Worm (Caenorhabditis elegans) whole organism, L1 larva: ENCODE measurements around the gene srd-45.

Experiments
- aly-2 ChIP-seq: fragments of 150-350 bp; optimal IDR thresholded peaks from 2 replicates; lab custom pipeline; 2014; ENCODE audit warnings: missing biosample characterization, missing genetic modification characterization
- ama-1 ChIP-seq: fragments of 150-350 bp; optimal IDR thresholded peaks from 2 replicates; lab custom pipeline; 2014
- elt-3 ChIP-seq, 6 experiments: fragments of 150-350 bp in 1 of 6; sonication (generic microtip); optimal IDR thresholded peaks; 2 replicates each; lab custom pipeline; 2017 to 2018; ENCODE audit warnings: missing biosample characterization in 6 of 6, missing genetic modification characterization in 6 of 6, inconsistent platforms in 1 of 6
- hpl-2 ChIP-seq: fragments of 150-350 bp; optimal IDR thresholded peaks from 2 replicates; lab custom pipeline; 2014; ENCODE audit warnings: missing biosample characterization, missing genetic modification reagents, missing genetic modification characterization
- pag-3 ChIP-seq: sonication (generic microtip); optimal IDR thresholded peaks from 2 replicates; lab custom pipeline; 2017; ENCODE audit warnings: missing genetic modification characterization, mild to moderate bottlenecking, missing compliant biosample characterization, antibody characterized with exemption, borderline replicate concordance; ENCODE audit not compliant: insufficient read depth
- pqm-1 ChIP-seq: sonication (generic microtip); optimal IDR thresholded peaks from 3 replicates; lab custom pipeline; 2017; ENCODE audit warnings: missing biosample characterization, missing genetic modification characterization
- rnt-1 ChIP-seq: sonication (generic microtip); optimal IDR thresholded peaks from 2 replicates; lab custom pipeline; 2016; ENCODE audit warnings: mild to moderate bottlenecking, missing genetic modification characterization, moderate library complexity, missing compliant biosample characterization

DNA sequence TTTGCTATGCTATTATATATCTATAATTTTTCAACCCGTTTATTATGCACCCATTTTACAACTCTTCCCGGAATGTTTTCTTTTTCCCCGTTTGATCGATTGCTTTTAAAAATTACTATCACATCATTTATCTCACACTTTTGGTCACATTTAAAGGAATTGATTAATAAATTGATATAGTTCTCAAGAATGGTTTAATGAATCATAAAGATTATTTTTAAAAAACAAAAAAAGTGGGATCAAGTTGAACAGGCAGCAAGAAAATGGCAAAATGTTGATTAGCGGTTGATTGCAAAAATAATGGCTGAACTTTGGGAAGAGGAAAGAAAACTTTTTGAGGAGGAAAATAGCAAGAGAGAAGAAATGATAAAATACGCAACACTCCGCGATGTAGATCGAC, 28.9 kb upstream of the srd-45 start, which contains the start of gene W06D11.5:
- TF ChIP-seq ama-1 (lab: Kevin White, UChicago) (no peak), rnt-1 (tag; lab: Kevin White, UChicago) (no peak), elt-3 (tag; optimal IDR thresholded peaks at IDR 0.05; lab: Kevin White, UChicago) (no peak), hpl-2 (GFP tag; lab: Kevin White, UChicago) (no peak), aly-2 (no peak), pqm-1 (no peak), pag-3 (no peak)
